Worm (Caenorhabditis elegans) whole organism, mixed stage, embryonic: Measurements from ENCODE around the gene spig-4.

Experiments
- blmp-1 ChIP-seq: fragments of 150-350 bp; optimal IDR thresholded peaks from 2 replicates; lab custom pipeline; 2014; ENCODE audit warnings: missing biosample characterization, missing genetic modification characterization
- lin-32 ChIP-seq: fragments of 200-800 bp; sonication (Bioruptor generic); optimal IDR thresholded peaks from 2 replicates; lab custom pipeline; 2018; ENCODE audit warnings: mild to moderate bottlenecking, missing genetic modification characterization, missing compliant biosample characterization
- mab-5 ChIP-seq: fragments of 150-350 bp; optimal IDR thresholded peaks from 2 replicates; lab custom pipeline; 2014; ENCODE audit warnings: missing biosample characterization, missing genetic modification characterization
- nhr-12 ChIP-seq: fragments of 150-350 bp; optimal IDR thresholded peaks from 2 replicates; lab custom pipeline; 2014; ENCODE audit warnings: missing biosample characterization, missing genetic modification characterization
- nhr-28 ChIP-seq: fragments of 150-350 bp; optimal IDR thresholded peaks from 2 replicates; lab custom pipeline; 2014; ENCODE audit warnings: missing biosample characterization, missing genetic modification characterization
- nhr-76 ChIP-seq: sonication (generic microtip); optimal IDR thresholded peaks from 2 replicates; lab custom pipeline; 2017; ENCODE audit warnings: missing biosample characterization, missing genetic modification characterization
- sem-2 ChIP-seq: fragments of 200-800 bp; sonication (Bioruptor generic); optimal IDR thresholded peaks from 2 replicates; lab custom pipeline; 2018; ENCODE audit warnings: mild to moderate bottlenecking, missing genetic modification characterization, missing compliant biosample characterization
- snpc-4 ChIP-seq: fragments of 150-350 bp; optimal IDR thresholded peaks from 2 replicates; lab custom pipeline; 2014; ENCODE audit warnings: missing biosample characterization, missing genetic modification characterization
- unc-120 ChIP-seq: sonication (generic microtip); optimal IDR thresholded peaks from 2 replicates; lab custom pipeline; 2017; ENCODE audit warnings: missing genetic modification characterization, missing compliant biosample characterization; ENCODE audit not compliant: poor library complexity, severe bottlenecking
- unc-39 ChIP-seq: fragments of 150-350 bp; optimal IDR thresholded peaks from 2 replicates; lab custom pipeline; 2014; ENCODE audit warnings: missing biosample characterization, missing genetic modification characterization
- unc-62 ChIP-seq: fragments of 150-350 bp; optimal IDR thresholded peaks from 2 replicates; lab custom pipeline; 2014; ENCODE audit warnings: missing biosample characterization, missing genetic modification reagents, missing genetic modification characterization
- ztf-11 ChIP-seq: fragments of 150-350 bp; optimal IDR thresholded peaks from 2 replicates; lab custom pipeline; 2014; ENCODE audit warnings: missing biosample characterization, missing genetic modification characterization

ce11 chrV:14328806-14329205 is 22.1 kb upstream of the spig-4 start, which contains the start of gene pepm-1:
- no peak for TF ChIP-seq nhr-28 (tag; lab: Kevin White, UChicago)
- TF ChIP-seq lin-32 (GFP tag; lab: Kevin White, UChicago) = no peak
- no peak for TF ChIP-seq nhr-12
- TF ChIP-seq mab-5 (tag; lab: Kevin White, UChicago) = no peak
- TF ChIP-seq sem-2 (GFP tag; lab: Kevin White, UChicago) = no peak
- no peak for TF ChIP-seq blmp-1 (tag; lab: Kevin White, UChicago)
- no peak for TF ChIP-seq ztf-11 (tag; lab: Kevin White, UChicago)
- TF ChIP-seq unc-120 = no peak
- TF ChIP-seq unc-39 = no peak
- TF ChIP-seq nhr-76 (tag; lab: Kevin White, UChicago) = no peak
- TF ChIP-seq snpc-4 = no peak
- TF ChIP-seq unc-62 (GFP tag; lab: Kevin White, UChicago) = no peak
